Fruit fly (Drosophila melanogaster) Kc167 (cell line): Measurements from ENCODE around the gene stol.

Experiments
- Myc ChIP-seq: fragments of >200 bp; optimal IDR thresholded peaks from 2 replicates; lab custom pipeline; 2017; ENCODE audit warnings: missing external identifiers
- Sin3A ChIP-seq: fragments of >200 bp; optimal IDR thresholded peaks from 2 replicates; lab custom pipeline; 2018; ENCODE audit warnings: missing external identifiers
- h ChIP-seq: fragments of >200 bp; optimal IDR thresholded peaks from 3 replicates; lab custom pipeline; 2018; ENCODE audit warnings: missing external identifiers
- insv ChIP-seq: fragments of >200 bp; optimal IDR thresholded peaks from 3 replicates; lab custom pipeline; 2018; ENCODE audit warnings: missing external identifiers
- psq ChIP-seq: fragments of >200 bp; optimal IDR thresholded peaks from 2 replicates; lab custom pipeline; 2017; ENCODE audit warnings: missing external identifiers
- ttk ChIP-seq: sonication (Bioruptor generic); optimal IDR thresholded peaks from 2 replicates; lab custom pipeline; 2017; ENCODE audit warnings: missing external identifiers

Gene stol

dm6 chr2L:15616697-15617096 lies 101.4 kb downstream of the stol start, which contains the start of gene CG11865:
Gene CG11865, plus strand, starts transcription at chr2L:15616997.
- no peak for TF ChIP-seq Myc
- TF ChIP-seq Sin3A, result no peak
- no peak for TF ChIP-seq insv
- no peak for TF ChIP-seq psq (lab: Kevin White, UChicago)
- no peak for TF ChIP-seq ttk (lab: Kevin White, UChicago)

- no peak for TF ChIP-seq h (lab: Kevin White, UChicago)
- TF ChIP-seq Myc, result no peak
- TF ChIP-seq Sin3A, result no peak
- TF ChIP-seq psq (lab: Kevin White, UChicago), result no peak
- no peak for TF ChIP-seq ttk (lab: Kevin White, UChicago)
- TF ChIP-seq insv, result no peak
These were observed 101.8 kb downstream of the stol start, which contains the start of gene CG15253 for dm6 chr2L:15616251-15616650. Gene CG15253, minus strand, starts transcription at chr2L:15616351.

dm6 chr2L:15614728-15615127 lies 103.3 kb downstream of the stol start, which contains the start of gene CG15254:
Gene CG15254, minus strand, starts transcription at chr2L:15614828.
- no peak for TF ChIP-seq h (lab: Kevin White, UChicago)
- TF ChIP-seq insv, result no peak
- no peak for TF ChIP-seq psq (lab: Kevin White, UChicago)
- no peak for TF ChIP-seq Myc
- TF ChIP-seq ttk (lab: Kevin White, UChicago), result no peak
- no peak for TF ChIP-seq Sin3A

dm6 chr2L:15613285-15613912 lies 104.7 kb downstream of the stol start, which contains the start of gene Semp1:
Gene Semp1, minus strand, starts transcription at chr2L:15613335.
- no peak for TF ChIP-seq h (lab: Kevin White, UChicago)
- no peak for TF ChIP-seq ttk (lab: Kevin White, UChicago)
- no peak for TF ChIP-seq psq (lab: Kevin White, UChicago)
- no peak for TF ChIP-seq insv
- no peak for TF ChIP-seq Myc
- TF ChIP-seq Sin3A, result no peak

dm6 chr2L:15611669-15612308 lies 106.3 kb downstream of the stol start, which contains the start of gene CG15255:
Gene CG15255, minus strand, starts transcription at chr2L:15611719.
- TF ChIP-seq Sin3A (no peak), h (lab: Kevin White, UChicago) (no peak), ttk (lab: Kevin White, UChicago) (no peak), Myc (no peak), insv (no peak), psq (lab: Kevin White, UChicago) (no peak)

DNA sequence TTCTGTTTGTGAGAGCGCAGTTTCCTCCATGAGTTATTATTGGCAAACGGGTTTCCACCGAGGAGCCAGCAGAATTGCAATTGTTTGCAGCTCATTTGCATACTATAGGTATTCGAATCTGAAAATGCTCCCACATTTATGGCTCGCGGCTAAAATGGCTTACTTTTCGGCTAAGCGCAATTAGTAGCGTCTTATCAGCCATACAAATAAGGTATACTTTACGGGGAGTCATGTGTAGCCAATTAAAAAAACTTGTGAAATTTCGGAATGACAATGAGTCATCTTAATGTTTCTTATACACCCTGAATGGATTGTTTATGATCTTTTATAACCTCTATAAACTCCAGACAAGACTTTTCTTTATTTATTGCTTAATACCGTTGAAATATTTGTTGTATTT lies 108.9 kb downstream of the stol start:
- TF ChIP-seq insv, result no peak
- TF ChIP-seq ttk (lab: Kevin White, UChicago), result no peak
- TF ChIP-seq psq (lab: Kevin White, UChicago), result no peak
- TF ChIP-seq Myc, result no peak
- no peak for TF ChIP-seq Sin3A
- no peak for TF ChIP-seq h (lab: Kevin White, UChicago)
